Fruit fly (Drosophila melanogaster) whole organism, embryonic: ENCODE data around the gene Slc25A46a.
A peak's percentile ranks its signal among the peaks of the same experiment; 100 is the strongest.

Source experiments
- Atf3 ChIP-seq: fragments of 200-800 bp; sonication (Bioruptor generic); optimal IDR thresholded peaks from 3 replicates; lab custom pipeline; 2016; ENCODE audit warnings: missing biosample characterization, missing genetic modification characterization
- BEAF-32 ChIP-seq: fragments of 200-800 bp; sonication (Bioruptor generic); optimal IDR thresholded peaks from 3 replicates; lab custom pipeline; 2017; ENCODE audit warnings: missing biosample characterization, missing genetic modification characterization, mild to moderate bottlenecking, moderate library complexity, missing genetic modification reagents
- CG12659 ChIP-seq: fragments of 200-800 bp; sonication (Bioruptor generic); optimal IDR thresholded peaks from 3 replicates; lab custom pipeline; 2017; ENCODE audit warnings: mild to moderate bottlenecking, missing biosample characterization, missing genetic modification reagents, missing genetic modification characterization
- CG12744 ChIP-seq: fragments of 200-800 bp; sonication (Bioruptor generic); optimal IDR thresholded peaks from 2 replicates; lab custom pipeline; 2016; ENCODE audit warnings: missing biosample characterization, missing genetic modification characterization
- CG13894 ChIP-seq: fragments of 200-800 bp; sonication (Bioruptor generic); optimal IDR thresholded peaks from 3 replicates; lab custom pipeline; 2018; ENCODE audit warnings: missing biosample characterization, mild to moderate bottlenecking, missing genetic modification characterization, moderate library complexity
- CG14860 ChIP-seq: fragments of 200-800 bp; sonication (Bioruptor generic); IDR thresholded peaks from 3 replicates; pipeline ENCODE4 v1.3.6; 2022; ENCODE audit warnings: missing biosample characterization, missing genetic modification characterization; ENCODE audit not compliant: partially characterized antibody
- CG15514 ChIP-seq: fragments of 200-800 bp; sonication (Bioruptor generic); optimal IDR thresholded peaks from 3 replicates; lab custom pipeline; 2017; ENCODE audit warnings: missing biosample characterization, missing genetic modification characterization, mild to moderate bottlenecking, moderate library complexity, missing genetic modification reagents
- CG15601 ChIP-seq: fragments of 200-800 bp; sonication (Bioruptor generic); optimal IDR thresholded peaks from 3 replicates; lab custom pipeline; 2019; ENCODE audit warnings: missing biosample characterization, mild to moderate bottlenecking, missing genetic modification characterization, moderate library complexity
- CG1603 ChIP-seq: fragments of 200-800 bp; sonication (Bioruptor generic); optimal IDR thresholded peaks from 2 replicates; lab custom pipeline; 2019; ENCODE audit warnings: missing biosample characterization, mild to moderate bottlenecking, missing genetic modification characterization, moderate library complexity
- CG17802 ChIP-seq: fragments of 200-800 bp; sonication (Bioruptor generic); optimal IDR thresholded peaks from 2 replicates; lab custom pipeline; 2018; ENCODE audit warnings: missing biosample characterization, mild to moderate bottlenecking, missing genetic modification characterization, moderate library complexity
- CG2120 ChIP-seq: fragments of 200-800 bp; sonication (Bioruptor generic); optimal IDR thresholded peaks from 3 replicates; lab custom pipeline; 2016; ENCODE audit warnings: missing biosample characterization, missing genetic modification characterization
- CG2199 ChIP-seq: fragments of 200-800 bp; sonication (Bioruptor generic); IDR thresholded peaks from 3 replicates; pipeline ENCODE4 v1.3.6; 2022; ENCODE audit warnings: missing biosample characterization, missing genetic modification characterization
- CG30020 ChIP-seq: fragments of 200-800 bp; optimal IDR thresholded peaks from 2 replicates; lab custom pipeline; 2019; ENCODE audit warnings: missing biosample characterization, mild to moderate bottlenecking, missing genetic modification characterization, moderate library complexity
- CG3281 ChIP-seq: fragments of 200-800 bp; sonication (Bioruptor generic); optimal IDR thresholded peaks from 3 replicates; lab custom pipeline; 2017; ENCODE audit warnings: missing biosample characterization, mild to moderate bottlenecking, missing genetic modification characterization
- CG3838 ChIP-seq: fragments of 200-800 bp; sonication (Bioruptor generic); optimal IDR thresholded peaks from 3 replicates; lab custom pipeline; 2016; ENCODE audit warnings: missing biosample characterization, missing genetic modification characterization
- CG4617 ChIP-seq: fragments of 200-800 bp; sonication (Bioruptor generic); optimal IDR thresholded peaks from 3 replicates; lab custom pipeline; 2016; ENCODE audit warnings: missing biosample characterization, missing genetic modification characterization, borderline replicate concordance
- CG6791 ChIP-seq: fragments of 200-800 bp; sonication (Bioruptor generic); IDR thresholded peaks from 3 replicates; pipeline ENCODE4 v1.3.6; 2022; ENCODE audit warnings: missing biosample characterization, missing genetic modification characterization; ENCODE audit not compliant: partially characterized antibody
- CG7987 ChIP-seq: fragments of 200-800 bp; sonication (Bioruptor generic); optimal IDR thresholded peaks from 2 replicates; lab custom pipeline; 2018; ENCODE audit warnings: missing biosample characterization, mild to moderate bottlenecking, missing genetic modification characterization, moderate library complexity
- CG8924 ChIP-seq: fragments of 200-800 bp; optimal IDR thresholded peaks from 3 replicates; lab custom pipeline; 2019; ENCODE audit warnings: missing biosample characterization, mild to moderate bottlenecking, missing genetic modification characterization, moderate library complexity
- CG9932 ChIP-seq: fragments of 200-800 bp; sonication (Bioruptor generic); IDR thresholded peaks from 2 replicates; pipeline ENCODE4 v1.3.6; 2022; ENCODE audit warnings: missing biosample characterization, missing genetic modification characterization
- CTCF ChIP-seq: fragments of 200-800 bp; sonication (Bioruptor generic); optimal IDR thresholded peaks from 2 replicates; lab custom pipeline; 2017; ENCODE audit warnings: missing biosample characterization, mild to moderate bottlenecking, missing genetic modification characterization, moderate library complexity
- Doc3 ChIP-seq: fragments of 200-800 bp; sonication (Bioruptor generic); IDR thresholded peaks from 3 replicates; pipeline ENCODE4 v1.3.6; 2022; ENCODE audit warnings: missing biosample characterization, missing genetic modification characterization; ENCODE audit not compliant: partially characterized antibody
- E2f2 ChIP-seq: fragments of 200-800 bp; sonication (Bioruptor generic); IDR thresholded peaks from 2 replicates; pipeline ENCODE4 v1.3.6; 2022; ENCODE audit warnings: missing biosample characterization, missing genetic modification characterization
- HLH4C ChIP-seq: fragments of 200-800 bp; sonication (Bioruptor generic); IDR thresholded peaks from 3 replicates; pipeline ENCODE4 v1.3.6; 2022; ENCODE audit warnings: missing biosample characterization, missing genetic modification characterization; ENCODE audit not compliant: partially characterized antibody
- Hand ChIP-seq: fragments of 200-800 bp; sonication (Bioruptor generic); optimal IDR thresholded peaks from 2 replicates; lab custom pipeline; 2017; ENCODE audit warnings: mild to moderate bottlenecking, missing biosample characterization, missing genetic modification reagents, missing genetic modification characterization
- HmgZ ChIP-seq: fragments of 200-800 bp; sonication (Bioruptor generic); optimal IDR thresholded peaks from 2 replicates; lab custom pipeline; 2018; ENCODE audit warnings: missing biosample characterization, mild to moderate bottlenecking, missing genetic modification characterization
- MESR4 ChIP-seq: fragments of 200-800 bp; sonication (Bioruptor generic); optimal IDR thresholded peaks from 2 replicates; lab custom pipeline; 2018; ENCODE audit warnings: missing biosample characterization, mild to moderate bottlenecking, missing genetic modification characterization, moderate library complexity
- NC2α ChIP-seq: fragments of 200-800 bp; sonication (Bioruptor generic); optimal IDR thresholded peaks from 2 replicates; lab custom pipeline; 2016; ENCODE audit warnings: missing biosample characterization, missing genetic modification characterization
- Scr ChIP-seq: fragments of 200-800 bp; sonication (Bioruptor generic); IDR thresholded peaks from 2 replicates; pipeline ENCODE4 v1.3.6; 2022; ENCODE audit warnings: missing biosample characterization, missing genetic modification characterization; ENCODE audit not compliant: partially characterized antibody
- Sox100B ChIP-seq: fragments of 200-800 bp; sonication (Bioruptor generic); optimal IDR thresholded peaks from 3 replicates; lab custom pipeline; 2018; ENCODE audit warnings: missing biosample characterization, mild to moderate bottlenecking, missing genetic modification characterization
- Sry-δ ChIP-seq: fragments of 200-800 bp; sonication (Bioruptor generic); optimal IDR thresholded peaks from 2 replicates; lab custom pipeline; 2016; ENCODE audit warnings: missing biosample characterization, missing genetic modification characterization
- YL-1 ChIP-seq: fragments of 200-800 bp; sonication (Bioruptor generic); optimal IDR thresholded peaks from 3 replicates; lab custom pipeline; 2017; ENCODE audit warnings: missing biosample characterization, mild to moderate bottlenecking, missing genetic modification characterization
- amos ChIP-seq: fragments of 200-800 bp; sonication (Bioruptor generic); IDR thresholded peaks from 2 replicates; pipeline ENCODE4 v1.3.6; 2022; ENCODE audit warnings: missing biosample characterization, missing genetic modification characterization; ENCODE audit not compliant: partially characterized antibody
- bcd ChIP-seq: fragments of 200-800 bp; sonication (Bioruptor generic); optimal IDR thresholded peaks from 2 replicates; lab custom pipeline; 2017; ENCODE audit warnings: missing biosample characterization, mild to moderate bottlenecking, missing genetic modification characterization
- ewg ChIP-seq: fragments of 200-800 bp; sonication (Bioruptor generic); optimal IDR thresholded peaks from 3 replicates; lab custom pipeline; 2017; ENCODE audit warnings: mild to moderate bottlenecking, missing biosample characterization, missing genetic modification reagents, missing genetic modification characterization
- gfzf ChIP-seq: fragments of 200-800 bp; sonication (Bioruptor generic); optimal IDR thresholded peaks from 2 replicates; lab custom pipeline; 2016; ENCODE audit warnings: missing biosample characterization, mild to moderate bottlenecking, missing genetic modification characterization, moderate library complexity
- knrl ChIP-seq: fragments of 200-800 bp; sonication (Bioruptor generic); IDR thresholded peaks from 3 replicates; pipeline ENCODE4 v1.3.6; 2022; ENCODE audit warnings: missing biosample characterization, missing genetic modification characterization; ENCODE audit not compliant: partially characterized antibody
- lilli ChIP-seq: fragments of 200-800 bp; sonication (Bioruptor generic); optimal IDR thresholded peaks from 3 replicates; lab custom pipeline; 2016; ENCODE audit warnings: missing biosample characterization, missing genetic modification characterization
- lola ChIP-seq, 3 experiments: fragments of >200 bp in 2 of 3; fragments of 200-800 bp in 1 of 3; sonication (Bioruptor generic) in 1 of 3; optimal IDR thresholded peaks; 2 replicates each; lab custom pipeline; 2017 to 2019; ENCODE audit warnings: missing biosample characterization in 3 of 3, missing genetic modification characterization in 3 of 3, mild to moderate bottlenecking in 1 of 3, moderate library complexity in 1 of 3
- lov ChIP-seq, 2 experiments: fragments of 200-800 bp in 1 of 2; fragments of >200 bp in 1 of 2; sonication (Bioruptor generic) in 1 of 2; IDR thresholded peaks in 1 of 2; optimal IDR thresholded peaks in 1 of 2; 2 replicates in 1 of 2; 3 replicates in 1 of 2; pipeline versions ENCODE4 v1.3.6 to Lab custom; 2017 to 2022; ENCODE audit warnings: missing biosample characterization in 1 of 2, missing genetic modification characterization in 1 of 2
- pfk ChIP-seq: fragments of 200-800 bp; sonication (Bioruptor generic); optimal IDR thresholded peaks from 2 replicates; lab custom pipeline; 2018; ENCODE audit warnings: missing biosample characterization, mild to moderate bottlenecking, missing genetic modification characterization, moderate library complexity
- sens ChIP-seq: fragments of 200-800 bp; sonication (Bioruptor generic); peaks from one replicate; lab custom pipeline; 2016; ENCODE audit warnings: missing biosample characterization, missing genetic modification characterization
- sna ChIP-seq: fragments of 200-800 bp; sonication (Bioruptor generic); IDR thresholded peaks from 2 replicates; pipeline ENCODE4 v1.3.6; 2022; ENCODE audit warnings: missing biosample characterization, missing genetic modification characterization; ENCODE audit not compliant: partially characterized antibody
- stwl ChIP-seq: fragments of 200-800 bp; sonication (Bioruptor generic); optimal IDR thresholded peaks from 3 replicates; lab custom pipeline; 2018; ENCODE audit warnings: missing biosample characterization, mild to moderate bottlenecking, missing genetic modification characterization, moderate library complexity
- tna ChIP-seq: fragments of 200-800 bp; sonication (Bioruptor generic); IDR thresholded peaks from 2 replicates; pipeline ENCODE4 v1.3.6; 2022; ENCODE audit warnings: missing biosample characterization, missing genetic modification characterization; ENCODE audit not compliant: partially characterized antibody
- trem ChIP-seq: fragments of 200-800 bp; optimal IDR thresholded peaks from 3 replicates; lab custom pipeline; 2019; ENCODE audit warnings: missing biosample characterization, mild to moderate bottlenecking, missing genetic modification characterization, moderate library complexity
- zen2 ChIP-seq: fragments of 200-800 bp; sonication (Bioruptor generic); IDR thresholded peaks from 3 replicates; pipeline ENCODE4 v1.3.6; 2022; ENCODE audit warnings: missing biosample characterization, missing genetic modification characterization; ENCODE audit not compliant: partially characterized antibody

Gene Slc25A46a

dm6 chrX:16005551-16006197, 22.1 kb downstream of the Slc25A46a start, which contains the start of the genes vap and CG12698 (continued):
- no peak for TF ChIP-seq Sox100B (GFP tag; lab: Kevin White, UChicago)
- TF ChIP-seq CG14860 = peak; percentile 62
- TF ChIP-seq CG17802 (tag; lab: Kevin White, UChicago) = peak; percentile 91
- TF ChIP-seq amos (GFP tag; lab: Robert Waterston, UW) = peak; percentile 77
- TF ChIP-seq BEAF-32 = peak; percentile 80
- TF ChIP-seq CG15601 (tag; lab: Kevin White, UChicago) = peak; percentile 0
- TF ChIP-seq Atf3 = no peak
- TF ChIP-seq CG2199 (GFP tag; lab: Robert Waterston, UW) = 0 out of 3 replicates have a peak, but pooled peaks have one; percentile 33
- TF ChIP-seq NC2α (GFP tag; lab: Kevin White, UChicago) = no peak
- TF ChIP-seq HLH4C (GFP tag; lab: Robert Waterston, UW) = peak; percentile 80
- peak; percentile 64 for TF ChIP-seq trem (tag; lab: Kevin White, UChicago)
- TF ChIP-seq sens (GFP tag; lab: Kevin White, UChicago) = peak; percentile 69
- no peak for TF ChIP-seq lola (GFP tag; optimal IDR thresholded peaks at IDR 0.05; lab: Kevin White, UChicago)
- TF ChIP-seq lov (optimal IDR thresholded peaks at IDR 0.05; lab: Kevin White, UChicago) = no peak
- TF ChIP-seq lov (GFP tag; IDR thresholded peaks at IDR 0.05; lab: Robert Waterston, UW) = no peak
- TF ChIP-seq MESR4 (GFP tag; lab: Kevin White, UChicago) = peak; percentile 65
- TF ChIP-seq sna (GFP tag; lab: Robert Waterston, UW) = peak; percentile 35; the same call in 1 of the 2 replicates
- TF ChIP-seq lilli (GFP tag; lab: Kevin White, UChicago) = peak; percentile 6
- no peak for TF ChIP-seq CG13894
- TF ChIP-seq CG15514 (GFP tag; lab: Kevin White, UChicago) = peak; percentile 65
- no peak for TF ChIP-seq CG9932 (GFP tag; lab: Robert Waterston, UW)
- peak; percentile 92 for TF ChIP-seq stwl
- TF ChIP-seq HmgZ (tag; lab: Kevin White, UChicago) = peak; percentile 39
- peak; percentile 100 for TF ChIP-seq CG1603 (tag; lab: Kevin White, UChicago)
- peak; percentile 42; the same call in 1 of the 3 replicates for TF ChIP-seq Doc3 (GFP tag; lab: Robert Waterston, UW)
- TF ChIP-seq CG12744 (GFP tag; lab: Kevin White, UChicago) = no peak
- TF ChIP-seq CG12659 (GFP tag; lab: Kevin White, UChicago) = peak; percentile 79
- TF ChIP-seq CG4617 (GFP tag; lab: Kevin White, UChicago) = peak; percentile 78
- no peak for TF ChIP-seq bcd
- TF ChIP-seq tna (GFP tag; lab: Robert Waterston, UW) = peak; percentile 54; the same call in 1 of the 2 replicates
- TF ChIP-seq YL-1 = peak; percentile 38
- peak; percentile 70 for TF ChIP-seq Sry-δ (GFP tag; lab: Kevin White, UChicago)
- TF ChIP-seq Scr (GFP tag; lab: Robert Waterston, UW) = peak; percentile 69
- TF ChIP-seq CG6791 = peak; percentile 74
- peak; percentile 8 for TF ChIP-seq CG2120 (GFP tag; lab: Kevin White, UChicago)
- peak; percentile 29 for TF ChIP-seq CG8924 (tag; lab: Kevin White, UChicago)
- peak; percentile 71 for TF ChIP-seq gfzf
- peak; percentile 94 for TF ChIP-seq ewg (GFP tag; lab: Kevin White, UChicago)
- TF ChIP-seq pfk = peak; percentile 5
- no peak for TF ChIP-seq CG3281
- TF ChIP-seq CTCF (GFP tag; lab: Kevin White, UChicago) = no peak
- TF ChIP-seq CG3838 (GFP tag; lab: Kevin White, UChicago) = no peak
- peak; percentile 63 for TF ChIP-seq E2f2 (GFP tag; lab: Robert Waterston, UW)
- TF ChIP-seq CG7987 = no peak
- peak; percentile 96 for TF ChIP-seq CG30020 (tag; lab: Kevin White, UChicago)
- TF ChIP-seq Hand = no peak
- no peak; the same call in 2 of the 3 replicates for TF ChIP-seq zen2
- peak; percentile 75 for TF ChIP-seq knrl (GFP tag; lab: Robert Waterston, UW)
